Fruit fly (Drosophila melanogaster): ENCODE measurements around the gene CG40485.

The CG40485 gene

dm6 chrX:22962260-22962659 is at the start of gene CG40485:
Gene CG40485 (minus strand): TSS chrX:22962360.
- TF ChIP-seq CG1620 (GFP tag; optimal IDR thresholded peaks at IDR 0.05) (no peak), Mnt (GFP tag; optimal IDR thresholded peaks at IDR 0.05) (no peak), bab1 (GFP tag; optimal IDR thresholded peaks at IDR 0.05) (no peak), CG11617 (GFP tag; optimal IDR thresholded peaks at IDR 0.05) (no peak), cnc (optimal IDR thresholded peaks at IDR 0.05) (no peak), Hr96 (GFP tag; optimal IDR thresholded peaks at IDR 0.05) (no peak)

- TF ChIP-seq pad (GFP tag; optimal IDR thresholded peaks at IDR 0.05) (no peak), Crg-1 (GFP tag; optimal IDR thresholded peaks at IDR 0.05) (no peak), cnc (optimal IDR thresholded peaks at IDR 0.05) (no peak), Hr96 (GFP tag; optimal IDR thresholded peaks at IDR 0.05) (no peak), CG5204 (GFP tag; optimal IDR thresholded peaks at IDR 0.05) (no peak), CG33017 (tag; optimal IDR thresholded peaks at IDR 0.05) (no peak), ovo (GFP tag; optimal IDR thresholded peaks at IDR 0.05) (no peak), kay (GFP tag; ENCODE audit: borderline replicate concordance) (no peak), bab1 (GFP tag; optimal IDR thresholded peaks at IDR 0.05) (no peak), CG1620 (GFP tag; optimal IDR thresholded peaks at IDR 0.05) (no peak), toe (GFP tag; optimal IDR thresholded peaks at IDR 0.05) (no peak), Clk (GFP tag; optimal IDR thresholded peaks at IDR 0.05) (no peak), tj (GFP tag; optimal IDR thresholded peaks at IDR 0.05) (no peak), cic (GFP tag; optimal IDR thresholded peaks at IDR 0.05) (no peak), Mnt (GFP tag; optimal IDR thresholded peaks at IDR 0.05) (no peak), CG7045 (GFP tag; optimal IDR thresholded peaks at IDR 0.05) (no peak), CG14711 (tag; optimal IDR thresholded peaks at IDR 0.05) (no peak), CG12768 (GFP tag; optimal IDR thresholded peaks at IDR 0.05) (no peak)
These were observed 49.7 kb upstream of the CG40485 start for dm6 chrX:23011859-23012258.

dm6 chrX:23011203-23011602 is 49.0 kb upstream of the CG40485 start, which contains the start of gene FucTC:
Gene FucTC (minus strand): TSS chrX:23011303.
- TF ChIP-seq tj (GFP tag; optimal IDR thresholded peaks at IDR 0.05) (no peak), Clk (GFP tag; optimal IDR thresholded peaks at IDR 0.05) (no peak), CG5204 (GFP tag; optimal IDR thresholded peaks at IDR 0.05) (no peak), bab1 (GFP tag; optimal IDR thresholded peaks at IDR 0.05) (no peak), ovo (GFP tag; optimal IDR thresholded peaks at IDR 0.05) (no peak), pad (GFP tag; optimal IDR thresholded peaks at IDR 0.05) (no peak), Crg-1 (GFP tag; optimal IDR thresholded peaks at IDR 0.05) (no peak), CG7045 (GFP tag; optimal IDR thresholded peaks at IDR 0.05) (no peak), Hr96 (GFP tag; optimal IDR thresholded peaks at IDR 0.05) (no peak), cnc (optimal IDR thresholded peaks at IDR 0.05) (no peak), cic (GFP tag; optimal IDR thresholded peaks at IDR 0.05) (no peak), CG14711 (tag; optimal IDR thresholded peaks at IDR 0.05) (no peak)

dm6 chrX:23010651-23011050 is 48.5 kb upstream of the CG40485 start:
- no peak for TF ChIP-seq CG12768 (GFP tag; optimal IDR thresholded peaks at IDR 0.05)
- no peak for TF ChIP-seq Clk (GFP tag; optimal IDR thresholded peaks at IDR 0.05)
- peak; percentile 55 for TF ChIP-seq Hr96 (GFP tag; optimal IDR thresholded peaks at IDR 0.05)
- TF ChIP-seq tj (GFP tag; optimal IDR thresholded peaks at IDR 0.05): no peak
- TF ChIP-seq ovo (GFP tag; optimal IDR thresholded peaks at IDR 0.05): no peak
- no peak for TF ChIP-seq CG5204 (GFP tag; optimal IDR thresholded peaks at IDR 0.05)
- peak; percentile 34 for TF ChIP-seq CG7101 (tag; optimal IDR thresholded peaks at IDR 0.05)
- no peak for TF ChIP-seq cnc (optimal IDR thresholded peaks at IDR 0.05)
- TF ChIP-seq Crg-1 (GFP tag; optimal IDR thresholded peaks at IDR 0.05): no peak
- TF ChIP-seq toe (GFP tag; optimal IDR thresholded peaks at IDR 0.05): no peak
- TF ChIP-seq CG14711 (tag; optimal IDR thresholded peaks at IDR 0.05): peak; percentile 1
- TF ChIP-seq Mnt (GFP tag; optimal IDR thresholded peaks at IDR 0.05): peak; percentile 40
- TF ChIP-seq CG7045 (GFP tag; optimal IDR thresholded peaks at IDR 0.05): no peak
- peak; percentile 23 for TF ChIP-seq CG11617 (GFP tag; optimal IDR thresholded peaks at IDR 0.05)

dm6 chrX:23007399-23007798 is 45.2 kb upstream of the CG40485 start:
- TF ChIP-seq CG7045 (GFP tag; optimal IDR thresholded peaks at IDR 0.05) (no peak), CG5204 (GFP tag; optimal IDR thresholded peaks at IDR 0.05) (no peak), toe (GFP tag; optimal IDR thresholded peaks at IDR 0.05) (peak; percentile 15), CG1620 (GFP tag; optimal IDR thresholded peaks at IDR 0.05) (no peak), cnc (optimal IDR thresholded peaks at IDR 0.05) (no peak), CG14711 (tag; optimal IDR thresholded peaks at IDR 0.05) (no peak), tj (GFP tag; optimal IDR thresholded peaks at IDR 0.05) (no peak)

dm6 chrX:23006925-23007324 is 44.8 kb upstream of the CG40485 start:
- TF ChIP-seq Clk (GFP tag; optimal IDR thresholded peaks at IDR 0.05) (no peak), pad (GFP tag; optimal IDR thresholded peaks at IDR 0.05) (no peak), CG14711 (tag; optimal IDR thresholded peaks at IDR 0.05) (no peak), ovo (GFP tag; optimal IDR thresholded peaks at IDR 0.05) (no peak), kay (GFP tag; ENCODE audit: borderline replicate concordance) (no peak), tj (GFP tag; optimal IDR thresholded peaks at IDR 0.05) (no peak), Mnt (GFP tag; optimal IDR thresholded peaks at IDR 0.05) (no peak), CG12768 (GFP tag; optimal IDR thresholded peaks at IDR 0.05) (no peak), CG33017 (tag; optimal IDR thresholded peaks at IDR 0.05) (no peak), CG7045 (GFP tag; optimal IDR thresholded peaks at IDR 0.05) (no peak), CG7101 (tag; optimal IDR thresholded peaks at IDR 0.05) (no peak), Crg-1 (GFP tag; optimal IDR thresholded peaks at IDR 0.05) (no peak), CG5204 (GFP tag; optimal IDR thresholded peaks at IDR 0.05) (no peak), cic (GFP tag; optimal IDR thresholded peaks at IDR 0.05) (no peak), bab1 (GFP tag; optimal IDR thresholded peaks at IDR 0.05) (no peak), Hr96 (GFP tag; optimal IDR thresholded peaks at IDR 0.05) (no peak), CG11617 (GFP tag; optimal IDR thresholded peaks at IDR 0.05) (no peak), toe (GFP tag; optimal IDR thresholded peaks at IDR 0.05) (no peak)

Measured in whole organism, adult.